Worm (Caenorhabditis elegans) whole organism, L4 larva: Measurements from ENCODE around the gene F13A7.14.

ENCODE experiments used
- ama-1 ChIP-seq: fragments of 150-350 bp; optimal IDR thresholded peaks from 2 replicates; lab custom pipeline; 2014; ENCODE audit warnings: inconsistent platforms, mixed read lengths
- skn-1 ChIP-seq: fragments of 150-350 bp; optimal IDR thresholded peaks from 2 replicates; lab custom pipeline; 2014; ENCODE audit warnings: missing biosample characterization, missing genetic modification characterization

DNA sequence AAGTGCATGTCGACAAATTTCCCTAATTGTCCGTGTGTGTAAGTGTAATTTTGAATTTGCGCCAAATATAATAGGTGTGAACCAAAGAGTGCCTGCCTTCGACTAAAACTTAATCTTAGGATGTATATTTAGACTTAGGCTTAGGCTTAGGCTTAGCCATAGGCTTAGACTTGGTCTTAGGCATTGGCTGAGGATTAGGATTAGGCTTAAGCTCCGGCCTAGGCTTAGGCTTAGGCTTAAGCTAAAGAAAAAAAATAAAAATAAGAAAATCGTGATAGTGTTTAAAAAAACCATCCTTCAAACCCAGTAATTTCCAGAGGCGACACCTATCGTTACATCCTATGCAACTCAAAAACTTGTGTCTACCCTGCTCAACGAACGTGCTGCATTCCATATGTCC lies 44.5 kb downstream of the F13A7.14 start:
- TF ChIP-seq skn-1 (tag; lab: Kevin White, UChicago) (no peak), ama-1 (lab: Kevin White, UChicago) (no peak)
